Worm (Caenorhabditis elegans): ENCODE measurements around the gene F31B9.3.
A peak's percentile ranks its signal among the peaks of the same experiment; 100 is the strongest.

Gene F31B9.3

DNA sequence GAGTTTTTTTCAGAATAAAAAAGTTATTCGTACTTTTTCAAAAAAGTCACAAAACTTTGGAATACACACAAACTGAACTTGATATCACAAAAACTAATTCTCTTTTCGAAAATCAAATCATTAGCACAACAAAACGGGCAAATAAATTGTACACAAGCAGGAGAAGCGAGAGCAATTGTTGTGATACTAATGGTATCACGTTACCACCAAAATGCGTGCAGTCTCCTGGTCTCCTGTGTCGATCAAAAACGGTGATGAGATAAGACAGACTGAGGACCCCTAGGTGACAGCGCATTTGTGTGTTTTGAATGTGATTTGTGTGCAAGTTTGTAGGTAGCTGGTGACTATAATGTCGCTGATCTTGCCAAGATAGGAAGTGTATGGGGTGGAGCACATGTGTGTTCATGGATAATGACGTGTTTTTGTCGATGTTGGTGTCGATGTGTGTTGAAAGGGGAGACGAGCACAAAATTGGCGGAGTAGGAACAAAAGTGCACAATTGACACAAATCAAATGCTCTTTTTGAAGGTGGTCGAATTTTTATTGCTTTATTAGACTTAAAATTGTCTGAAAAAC lies 16.3 kb downstream of the F31B9.3 start (continued):
- TF ChIP-seq snu-23 (GFP tag; optimal IDR thresholded peaks at IDR 0.05), result no peak
- TF ChIP-seq C34B4.2 (tag; optimal IDR thresholded peaks at IDR 0.05), result no peak
- TF ChIP-seq sup-37 (GFP tag; optimal IDR thresholded peaks at IDR 0.05), result no peak
- no peak for TF ChIP-seq fkh-8 (tag; optimal IDR thresholded peaks at IDR 0.05)
- no peak for TF ChIP-seq ceh-8 (GFP tag; optimal IDR thresholded peaks at IDR 0.05)
- no peak for TF ChIP-seq ceh-90 (tag; optimal IDR thresholded peaks at IDR 0.05)

DNA sequence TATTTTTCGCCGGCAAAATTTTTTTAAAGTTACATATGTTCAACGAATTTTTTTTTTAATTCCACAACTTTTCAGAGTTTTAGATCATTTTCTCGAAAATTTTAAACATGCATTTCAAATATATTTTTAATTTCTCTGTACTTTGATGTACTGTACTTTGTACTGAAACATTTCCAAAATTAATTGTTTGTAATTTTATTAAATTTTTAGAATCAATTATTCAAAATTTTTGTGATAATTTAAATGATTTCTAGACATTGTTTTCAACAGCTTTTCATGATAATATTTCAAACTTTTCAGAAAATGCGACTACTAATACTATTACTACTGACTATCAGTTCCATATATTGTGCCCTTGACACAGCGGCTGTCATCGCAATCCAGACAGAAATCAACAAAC lies 20.2 kb downstream of the F31B9.3 start, which contains the start of gene mec-5:
Gene mec-5, plus strand, starts transcription at position 301 of the 400 bp plus-strand sequence.
- TF ChIP-seq dpl-1 (GFP tag; optimal IDR thresholded peaks at IDR 0.05), result no peak
- no peak for TF ChIP-seq alr-1 (tag; optimal IDR thresholded peaks at IDR 0.05; ENCODE audit: borderline replicate concordance)
- no peak for TF ChIP-seq xbp-1 (tag; optimal IDR thresholded peaks at IDR 0.05)
- no peak for TF ChIP-seq tbx-2 (tag; optimal IDR thresholded peaks at IDR 0.05)
- no peak for TF ChIP-seq pax-3 (tag; optimal IDR thresholded peaks at IDR 0.05)
- no peak for TF ChIP-seq unc-86 (tag; optimal IDR thresholded peaks at IDR 0.05)
- TF ChIP-seq lsy-2 (tag; optimal IDR thresholded peaks at IDR 0.05), result no peak
- TF ChIP-seq isw-1 (GFP tag; IDR thresholded peaks at IDR 0.05), result no peak
- no peak for TF ChIP-seq sup-37 (GFP tag; optimal IDR thresholded peaks at IDR 0.05)
- TF ChIP-seq C34B4.2 (tag; optimal IDR thresholded peaks at IDR 0.05), result no peak
- TF ChIP-seq fos-1 (tag; optimal IDR thresholded peaks at IDR 0.05), result no peak
- no peak for TF ChIP-seq hlh-17 (GFP tag; optimal IDR thresholded peaks at IDR 0.05; ENCODE audit: borderline replicate concordance)
- TF ChIP-seq irx-1 (tag; optimal IDR thresholded peaks at IDR 0.05), result no peak

DNA sequence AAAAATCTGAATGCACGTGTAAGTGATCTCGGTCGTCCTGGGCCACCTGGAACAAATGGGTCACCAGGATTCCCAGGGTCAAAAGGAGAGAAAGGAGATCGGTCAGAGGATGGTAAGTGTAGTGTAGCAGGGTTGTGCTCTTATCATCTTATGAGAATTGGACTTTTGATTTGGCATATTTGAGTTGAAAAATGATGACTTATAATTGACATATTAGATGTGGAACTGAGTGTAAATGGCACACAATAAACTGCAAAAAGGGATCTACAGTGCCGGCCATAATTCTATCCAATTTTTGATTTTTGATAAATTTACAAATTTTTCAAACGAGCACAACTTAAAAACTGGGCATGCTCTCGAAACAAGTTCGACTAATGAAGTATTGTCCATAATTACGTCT lies 20.7 kb downstream of the F31B9.3 start:
- TF ChIP-seq irx-1 (tag; optimal IDR thresholded peaks at IDR 0.05), result no peak
- no peak for TF ChIP-seq ama-1 (optimal IDR thresholded peaks at IDR 0.05)
- TF ChIP-seq efl-1 (optimal IDR thresholded peaks at IDR 0.05), result no peak
- TF ChIP-seq efl-1 (GFP tag; optimal IDR thresholded peaks at IDR 0.05 in 1 of 2), result peak in 1 of 2 experiments; percentile 1
- TF ChIP-seq nhr-28 (tag; optimal IDR thresholded peaks at IDR 0.05), result no peak
- TF ChIP-seq zip-4 (GFP tag; optimal IDR thresholded peaks at IDR 0.05), result no peak
- no peak for TF ChIP-seq fos-1 (tag; optimal IDR thresholded peaks at IDR 0.05)

DNA sequence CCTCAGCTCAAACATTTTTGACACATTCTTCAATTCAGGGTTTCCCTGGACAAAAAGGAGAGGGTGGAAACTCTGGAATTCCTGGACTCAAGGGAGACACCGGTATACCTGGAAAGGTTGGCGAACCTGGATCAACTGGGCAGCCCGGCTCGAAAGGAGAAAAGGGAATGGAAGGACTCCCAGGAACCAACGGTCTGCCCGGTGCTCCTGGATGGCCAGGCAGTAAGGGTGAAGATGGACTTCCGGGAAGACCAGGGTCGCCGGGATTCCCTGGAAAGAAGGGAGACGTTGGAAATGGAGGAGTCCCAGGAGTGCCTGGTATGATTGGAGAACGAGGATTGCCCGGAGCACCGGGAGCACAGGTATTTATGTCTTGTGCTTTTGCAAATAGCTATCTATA lies 22.3 kb downstream of the F31B9.3 start:
- TF ChIP-seq lin-35 (GFP tag; optimal IDR thresholded peaks at IDR 0.05) (no peak), zip-4 (GFP tag; optimal IDR thresholded peaks at IDR 0.05) (no peak), lin-13 (GFP tag; optimal IDR thresholded peaks at IDR 0.05) (no peak), efl-3 (GFP tag; optimal IDR thresholded peaks at IDR 0.05) (no peak), hlh-17 (GFP tag; optimal IDR thresholded peaks at IDR 0.05; ENCODE audit: borderline replicate concordance) (no peak), aly-2 (tag; optimal IDR thresholded peaks at IDR 0.05) (no peak), nhr-90 (tag; optimal IDR thresholded peaks at IDR 0.05; ENCODE audit: poor library complexity) (no peak), ces-1 (GFP tag; optimal IDR thresholded peaks at IDR 0.05) (no peak), skn-1 (tag; optimal IDR thresholded peaks at IDR 0.05) (no peak), ztf-4 (tag; optimal IDR thresholded peaks at IDR 0.05) (no peak), zag-1 (tag; optimal IDR thresholded peaks at IDR 0.05) (no peak)

DNA sequence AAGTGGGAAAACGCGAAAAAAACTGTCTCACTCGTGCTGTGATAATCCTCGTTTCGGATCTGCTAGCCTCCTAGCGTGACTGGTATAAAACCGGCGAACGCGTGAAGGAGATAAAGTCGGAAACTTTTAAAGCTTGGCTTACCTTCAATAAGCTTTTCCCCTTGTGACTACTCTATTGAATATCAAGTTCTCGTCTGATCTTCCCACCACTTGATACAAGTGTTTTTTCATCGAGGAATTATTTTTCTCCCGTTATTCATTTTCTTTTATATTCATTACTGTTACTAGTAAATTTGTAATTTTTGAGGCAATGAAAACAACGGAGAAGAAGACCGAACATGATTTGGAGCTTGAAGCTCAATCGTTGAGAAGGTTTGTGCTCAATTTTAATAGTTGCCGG lies 27.7 kb downstream of the F31B9.3 start, which contains the start of gene col-186:
Gene col-186, plus strand, starts transcription at position 301 of the 400 bp plus-strand sequence.
- TF ChIP-seq F16B12.6 (tag; optimal IDR thresholded peaks at IDR 0.05), result no peak
- no peak for TF ChIP-seq blmp-1 (tag; optimal IDR thresholded peaks at IDR 0.05)
- no peak for TF ChIP-seq ceh-88 (GFP tag; IDR thresholded peaks at IDR 0.05)
- TF ChIP-seq fos-1 (tag; optimal IDR thresholded peaks at IDR 0.05), result no peak
- TF ChIP-seq ceh-82 (tag; optimal IDR thresholded peaks at IDR 0.05), result no peak
- no peak for TF ChIP-seq unc-130 (tag; optimal IDR thresholded peaks at IDR 0.05)
- no peak for TF ChIP-seq nhr-11 (tag; optimal IDR thresholded peaks at IDR 0.05)
- no peak for TF ChIP-seq unc-30 (tag; optimal IDR thresholded peaks at IDR 0.05)
- TF ChIP-seq ceh-63 (GFP tag; optimal IDR thresholded peaks at IDR 0.05), result no peak
- TF ChIP-seq unc-62 (GFP tag; optimal IDR thresholded peaks at IDR 0.05), result no peak
- no peak for TF ChIP-seq zip-4 (GFP tag; optimal IDR thresholded peaks at IDR 0.05)
- no peak for TF ChIP-seq lin-35 (GFP tag; optimal IDR thresholded peaks at IDR 0.05)

All from whole organism, L1 larva.